Fruit fly (Drosophila melanogaster): ENCODE results near the gene ND-ACP.

Gene ND-ACP

dm6 chr3L:1370939-1371338 lies 41.2 kb downstream of the ND-ACP start (continued):
- TF ChIP-seq CG7357 (GFP tag; IDR thresholded peaks at IDR 0.05) (no peak), CG13424 (tag; optimal IDR thresholded peaks at IDR 0.05) (peak; percentile 4), Nf-YA (GFP tag; IDR thresholded peaks at IDR 0.05) (no peak), CG14050 (GFP tag; IDR thresholded peaks at IDR 0.05) (no peak), CG2202 (tag; optimal IDR thresholded peaks at IDR 0.05) (no peak), dmrt99B (tag; optimal IDR thresholded peaks at IDR 0.05) (peak; percentile 47), eve (GFP tag; optimal IDR thresholded peaks at IDR 0.05) (peak in 1 of 2 experiments; percentile 17), slou (GFP tag; optimal IDR thresholded peaks at IDR 0.05) (no peak), CG43689 (GFP tag; IDR thresholded peaks at IDR 0.05) (no peak), Meics (GFP tag; optimal IDR thresholded peaks at IDR 0.05) (no peak), Atf-2 (GFP tag; optimal IDR thresholded peaks at IDR 0.05) (no peak), Aef1 (GFP tag; IDR thresholded peaks at IDR 0.05) (no peak), CG8924 (tag; optimal IDR thresholded peaks at IDR 0.05) (peak; percentile 19), Nf-YB (GFP tag; optimal IDR thresholded peaks at IDR 0.05) (no peak), esg (GFP tag; conservative IDR thresholded peaks at IDR 0.05) (peak; percentile 29; the same call in 1 of the 2 replicates), grau (tag; optimal IDR thresholded peaks at IDR 0.05) (peak; percentile 24), sd (tag; optimal IDR thresholded peaks at IDR 0.05) (no peak), dmrt11E (tag; optimal IDR thresholded peaks at IDR 0.05) (peak; percentile 2), dpn (GFP tag; optimal IDR thresholded peaks at IDR 0.05) (peak in 1 of 2 experiments; percentile 44), bowl (GFP tag; IDR thresholded peaks at IDR 0.05) (0 out of 2 replicates have a peak, but pooled peaks have one; percentile 13), CG11723 (GFP tag; optimal IDR thresholded peaks at IDR 0.05) (no peak), usp (GFP tag; optimal IDR thresholded peaks at IDR 0.05) (no peak), kah (GFP tag; optimal IDR thresholded peaks at IDR 0.05) (no peak), fd96Cb (tag; optimal IDR thresholded peaks at IDR 0.05) (peak; percentile 2), CG4730 (GFP tag; IDR thresholded peaks at IDR 0.05) (no peak), Poxn (GFP tag; IDR thresholded peaks at IDR 0.05) (no peak), tll (GFP tag; optimal IDR thresholded peaks at IDR 0.05) (no peak), sim (GFP tag; IDR thresholded peaks at IDR 0.05) (no peak), HmgD (GFP tag; optimal IDR thresholded peaks at IDR 0.05) (no peak), Hr3 (GFP tag; optimal IDR thresholded peaks at IDR 0.05) (peak; percentile 10), en (GFP tag; optimal IDR thresholded peaks at IDR 0.05) (no peak), lab (GFP tag; optimal IDR thresholded peaks at IDR 0.05) (peak; percentile 38), nerfin-1 (tag; optimal IDR thresholded peaks at IDR 0.05) (no peak), Ada2b (GFP tag; IDR thresholded peaks at IDR 0.05) (peak; percentile 42), CG12219 (GFP tag; optimal IDR thresholded peaks at IDR 0.05) (peak; percentile 11), CG16813 (GFP tag; IDR thresholded peaks at IDR 0.05; ENCODE audit: partially characterized antibody) (no peak), CG18476 (GFP tag; optimal IDR thresholded peaks at IDR 0.05) (no peak), ind (GFP tag; optimal IDR thresholded peaks at IDR 0.05) (peak; percentile 14), Asciz (GFP tag; optimal IDR thresholded peaks at IDR 0.05) (no peak), CG13287 (GFP tag; IDR thresholded peaks at IDR 0.05; ENCODE audit: partially characterized antibody) (no peak), CG14014 (GFP tag; IDR thresholded peaks at IDR 0.05) (no peak), CG17361 (GFP tag; IDR thresholded peaks at IDR 0.05) (no peak), caup (GFP tag; optimal IDR thresholded peaks at IDR 0.05; ENCODE audit: severe bottlenecking) (no peak), CG6791 (GFP tag; IDR thresholded peaks at IDR 0.05; ENCODE audit: partially characterized antibody) (no peak), CG14965 (GFP tag; optimal IDR thresholded peaks at IDR 0.05; ENCODE audit: borderline replicate concordance) (no peak), pho (GFP tag; optimal IDR thresholded peaks at IDR 0.05) (no peak), tio (GFP tag; optimal IDR thresholded peaks at IDR 0.05) (no peak), CG11695 (GFP tag; IDR thresholded peaks at IDR 0.05) (peak; percentile 13; the same call in 1 of the 3 replicates), schlank (tag; optimal IDR thresholded peaks at IDR 0.05) (no peak), Lpt (GFP tag; optimal IDR thresholded peaks at IDR 0.05) (no peak), emc (GFP tag; optimal IDR thresholded peaks at IDR 0.05) (no peak)
